Worm (Caenorhabditis elegans) whole organism, early embryonic: ENCODE data around the gene secs-1.

Experiments
- B0310.2 ChIP-seq: sonication (generic microtip); optimal IDR thresholded peaks from 2 replicates; lab custom pipeline; 2016; ENCODE audit warnings: mild to moderate bottlenecking, missing genetic modification characterization, missing compliant biosample characterization
- F13C5.2 ChIP-seq: sonication (generic microtip); optimal IDR thresholded peaks from 2 replicates; lab custom pipeline; 2017; ENCODE audit warnings: mild to moderate bottlenecking, missing genetic modification characterization, inconsistent platforms, missing compliant biosample characterization
- aly-1 ChIP-seq: sonication (generic microtip); optimal IDR thresholded peaks from 2 replicates; lab custom pipeline; 2016; ENCODE audit warnings: missing genetic modification characterization, missing compliant biosample characterization
- ama-1 ChIP-seq: fragments of 150-350 bp; optimal IDR thresholded peaks from 2 replicates; lab custom pipeline; 2014
- ceh-13 ChIP-seq: fragments of 200-800 bp; sonication (Bioruptor generic); optimal IDR thresholded peaks from 2 replicates; lab custom pipeline; 2018; ENCODE audit warnings: mild to moderate bottlenecking, missing genetic modification characterization, missing compliant biosample characterization
- ceh-36 ChIP-seq: sonication (generic microtip); optimal IDR thresholded peaks from 2 replicates; lab custom pipeline; 2016; ENCODE audit warnings: missing genetic modification characterization, inconsistent platforms, missing compliant biosample characterization
- ets-7 ChIP-seq: sonication (generic microtip); optimal IDR thresholded peaks from 2 replicates; lab custom pipeline; 2016; ENCODE audit warnings: missing genotype, missing genetic modification characterization, missing compliant biosample characterization
- flt-1 ChIP-seq: fragments of 200-800 bp; sonication (Bioruptor generic); IDR thresholded peaks from 2 replicates; pipeline ENCODE4 v1.3.6; 2022; ENCODE audit warnings: missing genetic modification characterization, missing compliant biosample characterization
- hmbx-1 ChIP-seq: sonication (generic microtip); optimal IDR thresholded peaks from 2 replicates; lab custom pipeline; 2016; ENCODE audit warnings: mild to moderate bottlenecking, missing genetic modification characterization, missing compliant biosample characterization
- hmg-4 ChIP-seq: fragments of 200-800 bp; sonication (Bioruptor generic); optimal IDR thresholded peaks from 2 replicates; lab custom pipeline; 2018; ENCODE audit warnings: mild to moderate bottlenecking, missing genetic modification characterization, missing compliant biosample characterization
- hnd-1 ChIP-seq: sonication (generic microtip); optimal IDR thresholded peaks from 2 replicates; lab custom pipeline; 2016; ENCODE audit warnings: missing genetic modification characterization, missing compliant biosample characterization
- pes-1 ChIP-seq: fragments of 200-800 bp; sonication (Bioruptor generic); IDR thresholded peaks from 2 replicates; pipeline ENCODE4 v1.3.6; 2022; ENCODE audit warnings: missing genetic modification reagents, missing genetic modification characterization, missing compliant biosample characterization
- scrt-1 ChIP-seq: fragments of 200-800 bp; sonication (Bioruptor generic); IDR thresholded peaks from 2 replicates; pipeline ENCODE4 v1.3.6; 2022; ENCODE audit warnings: missing genetic modification characterization, missing compliant biosample characterization
- sea-1 ChIP-seq: fragments of 200-800 bp; sonication (Bioruptor generic); conservative IDR thresholded peaks from 2 replicates; pipeline ENCODE4 v1.3.6; 2022; ENCODE audit warnings: missing genetic modification characterization, missing compliant biosample characterization
- tbx-11 ChIP-seq: fragments of 200-800 bp; sonication (Bioruptor generic); IDR thresholded peaks from 2 replicates; pipeline ENCODE4 v1.3.6; 2022; ENCODE audit warnings: missing genetic modification characterization, missing compliant biosample characterization
- tbx-37 ChIP-seq: fragments of 200-800 bp; sonication (Bioruptor generic); conservative IDR thresholded peaks from 2 replicates; pipeline ENCODE4 v1.3.6; 2022; ENCODE audit warnings: missing genetic modification reagents, missing genetic modification characterization, missing compliant biosample characterization
- tra-4 ChIP-seq: sonication (generic microtip); optimal IDR thresholded peaks from 2 replicates; lab custom pipeline; 2017; ENCODE audit warnings: missing genetic modification characterization, missing compliant biosample characterization

secs-1 gene

DNA sequence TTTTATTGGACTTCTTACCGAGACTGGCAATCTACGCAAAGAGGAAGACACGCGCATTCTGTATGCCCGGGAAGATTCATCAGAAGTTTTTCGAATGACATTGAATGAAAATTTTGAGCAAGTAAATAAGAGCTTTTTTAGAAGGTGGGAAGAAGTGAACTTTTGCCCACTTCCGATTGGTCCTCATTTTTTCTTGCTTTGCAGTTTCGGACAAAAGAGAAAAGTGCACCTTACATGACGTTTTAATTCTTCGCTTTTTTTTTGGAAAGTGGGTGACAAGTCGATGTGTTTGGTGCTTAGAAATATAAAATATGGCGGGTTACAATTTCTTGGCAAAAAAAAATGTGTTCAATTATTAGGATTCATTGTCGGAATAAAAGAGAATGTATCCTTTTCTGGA lies at the start of gene secs-1:
secs-1 (minus strand) TSS at position 101 of the 400 bp plus-strand sequence.
- TF ChIP-seq F13C5.2 (tag; lab: Kevin White, UChicago) (no peak), ceh-36 (tag; lab: Kevin White, UChicago) (no peak), hnd-1 (no peak), tbx-37 (no peak), hmg-4 (no peak), B0310.2 (tag; lab: Kevin White, UChicago) (no peak), scrt-1 (GFP tag; lab: Robert Waterston, UW) (no peak), sea-1 (GFP tag; lab: Robert Waterston, UW) (no peak), ceh-13 (GFP tag; lab: Kevin White, UChicago) (no peak)

DNA sequence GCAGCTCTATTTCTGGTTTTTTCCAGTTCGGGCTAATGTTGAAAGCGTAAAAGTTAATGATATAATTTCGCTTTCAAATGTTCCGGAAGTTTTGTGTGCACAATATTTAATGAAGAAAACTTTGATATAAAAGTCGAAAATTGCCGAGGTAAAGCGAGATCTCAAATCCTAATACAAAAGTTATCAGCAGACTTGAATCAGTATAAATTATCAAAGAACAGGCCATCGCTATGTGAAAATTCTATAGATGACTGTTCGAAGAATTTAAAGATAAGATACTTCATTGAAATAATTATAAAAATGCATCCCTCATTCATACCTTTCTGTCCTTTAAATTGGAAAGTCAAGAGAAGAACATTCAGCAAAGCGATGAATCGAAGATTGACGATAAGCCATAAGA lies 42.6 kb upstream of the secs-1 start, which contains the start of gene C29A12.6:
C29A12.6 (plus strand) TSS at position 301 of the 400 bp plus-strand sequence.
- TF ChIP-seq F13C5.2 (tag; lab: Kevin White, UChicago) (no peak), ama-1 (lab: Kevin White, UChicago) (no peak), ceh-13 (GFP tag; lab: Kevin White, UChicago) (no peak)

ce11 chrV:10839398-10839797 lies 35.1 kb upstream of the secs-1 start:
- TF ChIP-seq flt-1 (GFP tag; lab: Robert Waterston, UW) (no peak), tbx-37 (no peak), tra-4 (tag; lab: Kevin White, UChicago) (no peak), ama-1 (lab: Kevin White, UChicago) (no peak), ceh-36 (tag; lab: Kevin White, UChicago) (no peak), hmbx-1 (no peak), hmg-4 (no peak), aly-1 (no peak), scrt-1 (GFP tag; lab: Robert Waterston, UW) (no peak), pes-1 (GFP tag; lab: Robert Waterston, UW) (no peak), tbx-11 (GFP tag; lab: Robert Waterston, UW) (no peak)

DNA sequence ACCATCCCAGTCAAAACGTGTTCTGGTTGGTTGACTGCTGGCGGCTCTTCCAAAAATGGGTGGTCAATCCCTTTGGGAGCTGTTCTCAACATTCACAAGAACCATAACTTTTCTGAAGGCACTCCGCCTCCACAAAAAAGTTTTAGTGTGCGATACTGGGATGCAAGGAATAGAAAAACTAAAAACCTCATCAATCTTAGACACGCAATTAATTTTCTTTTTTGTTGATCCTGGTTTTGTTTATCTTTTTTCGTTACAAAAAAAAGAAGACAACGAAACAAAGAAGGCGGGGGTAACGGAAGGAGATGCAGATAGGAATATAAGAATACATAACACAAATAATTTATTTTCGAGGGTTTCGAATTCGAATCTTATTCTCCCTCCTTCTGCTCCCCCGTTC lies 33.9 kb upstream of the secs-1 start:
- no peak for TF ChIP-seq B0310.2 (tag; lab: Kevin White, UChicago)
- TF ChIP-seq ceh-36 (tag; lab: Kevin White, UChicago) = no peak

ce11 chrV:10834682-10835219 lies 30.5 kb upstream of the secs-1 start:
- TF ChIP-seq pes-1 (GFP tag; lab: Robert Waterston, UW) = no peak
- TF ChIP-seq ceh-13 (GFP tag; lab: Kevin White, UChicago) = no peak
- no peak for TF ChIP-seq tra-4 (tag; lab: Kevin White, UChicago)
- TF ChIP-seq ets-7 (tag; lab: Kevin White, UChicago) = no peak
- no peak for TF ChIP-seq scrt-1 (GFP tag; lab: Robert Waterston, UW)
- no peak for TF ChIP-seq tbx-37

DNA sequence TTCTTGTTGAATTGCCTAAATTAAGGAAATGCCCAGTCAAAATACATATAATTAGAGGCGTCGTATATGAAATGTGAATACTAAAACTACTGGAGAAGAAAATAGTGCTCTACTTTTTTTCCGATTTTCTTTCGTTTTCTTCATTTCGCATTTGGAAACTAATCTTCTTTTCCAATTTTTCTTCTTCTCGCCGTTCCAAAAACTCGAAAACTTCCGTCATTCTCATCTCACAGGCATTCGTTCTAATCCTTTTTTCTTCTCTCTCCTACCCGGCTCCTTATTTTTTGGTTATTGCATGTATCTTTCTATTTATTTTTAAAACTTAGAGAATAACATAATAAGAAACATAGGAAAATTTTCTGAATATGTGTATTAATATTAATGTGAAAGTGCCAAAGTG lies 28.6 kb upstream of the secs-1 start:
- TF ChIP-seq tra-4 (tag; lab: Kevin White, UChicago) = no peak
- no peak for TF ChIP-seq B0310.2 (tag; lab: Kevin White, UChicago)
- no peak for TF ChIP-seq hmbx-1
- TF ChIP-seq tbx-11 (GFP tag; lab: Robert Waterston, UW) = no peak
- TF ChIP-seq hnd-1 = no peak
- no peak for TF ChIP-seq ceh-13 (GFP tag; lab: Kevin White, UChicago)
- no peak for TF ChIP-seq flt-1 (GFP tag; lab: Robert Waterston, UW)
- TF ChIP-seq hmg-4 = no peak
- no peak for TF ChIP-seq ama-1 (lab: Kevin White, UChicago)
- no peak for TF ChIP-seq aly-1
- no peak for TF ChIP-seq ets-7 (tag; lab: Kevin White, UChicago)
- no peak for TF ChIP-seq sea-1 (GFP tag; lab: Robert Waterston, UW)
- no peak for TF ChIP-seq tbx-37
- no peak for TF ChIP-seq F13C5.2 (tag; lab: Kevin White, UChicago)
- TF ChIP-seq pes-1 (GFP tag; lab: Robert Waterston, UW) = no peak
- no peak for TF ChIP-seq ceh-36 (tag; lab: Kevin White, UChicago)
- TF ChIP-seq scrt-1 (GFP tag; lab: Robert Waterston, UW) = no peak

- TF ChIP-seq F13C5.2 (tag; lab: Kevin White, UChicago) (no peak), hnd-1 (no peak), tra-4 (tag; lab: Kevin White, UChicago) (no peak), B0310.2 (tag; lab: Kevin White, UChicago) (no peak), pes-1 (GFP tag; lab: Robert Waterston, UW) (no peak), hmg-4 (no peak), tbx-37 (no peak)
These were observed 20.4 kb upstream of the secs-1 start, which contains the start of gene nrx-1 for ce11 chrV:10824711-10825110. nrx-1 (plus strand) TSS chrV:10825011.

DNA sequence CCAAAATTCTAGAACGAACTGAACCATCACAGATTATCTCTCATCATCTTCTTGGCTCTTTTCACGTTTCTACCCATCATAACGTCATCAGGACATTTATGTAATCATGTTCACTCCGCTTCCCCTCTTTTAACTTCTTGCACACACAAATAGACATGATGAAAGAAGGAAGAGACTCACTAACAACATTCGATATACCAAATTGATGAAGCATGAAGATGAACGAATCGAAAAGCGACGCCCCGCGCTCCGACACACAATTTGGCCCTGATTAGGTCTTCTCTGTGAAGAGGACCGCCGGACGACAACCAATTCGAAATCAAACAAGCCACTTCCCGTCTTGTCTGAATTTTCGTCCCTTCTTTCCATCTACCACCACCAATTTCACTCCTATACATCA lies 14.2 kb upstream of the secs-1 start:
- TF ChIP-seq ceh-13 (GFP tag; lab: Kevin White, UChicago) (no peak), ceh-36 (tag; lab: Kevin White, UChicago) (no peak), scrt-1 (GFP tag; lab: Robert Waterston, UW) (no peak), hnd-1 (no peak), B0310.2 (tag; lab: Kevin White, UChicago) (no peak), hmg-4 (no peak), tbx-11 (GFP tag; lab: Robert Waterston, UW) (no peak), hmbx-1 (no peak), flt-1 (GFP tag; lab: Robert Waterston, UW) (no peak), tra-4 (tag; lab: Kevin White, UChicago) (no peak)
